Worm (Caenorhabditis elegans) whole organism, L1 larva: ENCODE measurements around the gene slc-17.8.

Experiments
- C16A3.4 ChIP-seq: fragments of 150-350 bp; optimal IDR thresholded peaks from 2 replicates; lab custom pipeline; 2014; ENCODE audit warnings: missing biosample characterization, missing genetic modification characterization
- alr-1 ChIP-seq: fragments of 200-800 bp; sonication (Bioruptor generic); optimal IDR thresholded peaks from 2 replicates; lab custom pipeline; 2018; ENCODE audit warnings: borderline replicate concordance, mild to moderate bottlenecking, missing genetic modification characterization, missing compliant biosample characterization
- ceh-63 ChIP-seq: fragments of 200-800 bp; sonication (Bioruptor generic); optimal IDR thresholded peaks from 2 replicates; lab custom pipeline; 2018; ENCODE audit warnings: mild to moderate bottlenecking, missing genetic modification characterization, missing compliant biosample characterization
- ces-1 ChIP-seq: fragments of 150-350 bp; optimal IDR thresholded peaks from 2 replicates; lab custom pipeline; 2014; ENCODE audit warnings: missing biosample characterization, missing genetic modification reagents, missing genetic modification characterization
- dpl-1 ChIP-seq, 3 experiments: fragments of 150-350 bp in 2 of 3; sonication (generic microtip) in 1 of 3; optimal IDR thresholded peaks; 2 replicates each; lab custom pipeline; 2014 to 2017; ENCODE audit warnings: missing biosample characterization in 3 of 3, missing genetic modification characterization in 3 of 3, missing genetic modification reagents in 3 of 3
- dsc-1 ChIP-seq: sonication (generic microtip); optimal IDR thresholded peaks from 2 replicates; lab custom pipeline; 2016; ENCODE audit warnings: mild to moderate bottlenecking, missing genetic modification characterization, missing compliant biosample characterization
- efl-1 ChIP-seq, 4 experiments: fragments of 150-350 bp; optimal IDR thresholded peaks in 3 of 4; peaks in 1 of 4; 1 replicate in 1 of 4; 2 replicates in 3 of 4; lab custom pipeline; 2014; ENCODE audit warnings: missing biosample characterization in 2 of 4, missing genetic modification characterization in 2 of 4, missing genetic modification reagents in 2 of 4
- egl-13 ChIP-seq: sonication (generic microtip); optimal IDR thresholded peaks from 2 replicates; lab custom pipeline; 2016; ENCODE audit warnings: missing genotype, missing genetic modification reagents, missing genetic modification characterization, missing compliant biosample characterization
- fkh-10 ChIP-seq: sonication (generic microtip); optimal IDR thresholded peaks from 2 replicates; lab custom pipeline; 2017; ENCODE audit warnings: missing biosample characterization, missing genetic modification reagents, missing genetic modification characterization
- fkh-4 ChIP-seq: sonication (generic microtip); optimal IDR thresholded peaks from 2 replicates; lab custom pipeline; 2016; ENCODE audit warnings: missing compliant biosample characterization, missing genetic modification characterization, borderline replicate concordance
- hpl-2 ChIP-seq: fragments of 150-350 bp; optimal IDR thresholded peaks from 2 replicates; lab custom pipeline; 2014; ENCODE audit warnings: missing biosample characterization, missing genetic modification reagents, missing genetic modification characterization
- isw-1 ChIP-seq: fragments of 200-800 bp; sonication (Bioruptor generic); IDR thresholded peaks from 2 replicates; pipeline ENCODE4 v1.3.6; 2022; ENCODE audit warnings: missing genetic modification characterization, missing compliant biosample characterization
- lin-14 ChIP-seq: fragments of 200-800 bp; sonication (Bioruptor generic); optimal IDR thresholded peaks from 2 replicates; lab custom pipeline; 2018; ENCODE audit warnings: mild to moderate bottlenecking, missing genetic modification characterization, moderate library complexity, missing compliant biosample characterization
- lin-15B ChIP-seq: fragments of 150-350 bp; sonication (generic microtip); optimal IDR thresholded peaks from 3 replicates; lab custom pipeline; 2014; ENCODE audit warnings: missing biosample characterization, missing genetic modification characterization
- lin-35 ChIP-seq, 2 experiments: fragments of 150-350 bp; optimal IDR thresholded peaks; 2 replicates each; lab custom pipeline; 2014; ENCODE audit warnings: missing biosample characterization in 2 of 2, missing genetic modification characterization in 2 of 2, missing genetic modification reagents in 2 of 2
- lsy-2 ChIP-seq, 2 experiments: fragments of 150-350 bp; optimal IDR thresholded peaks; 2 replicates each; lab custom pipeline; 2014; ENCODE audit warnings: missing biosample characterization in 2 of 2, missing genetic modification characterization in 2 of 2
- mdl-1 ChIP-seq, 2 experiments: fragments of 150-350 bp; optimal IDR thresholded peaks; 2 replicates each; lab custom pipeline; 2014 to 2017; ENCODE audit warnings: missing biosample characterization in 2 of 2, missing genetic modification characterization in 2 of 2, inconsistent platforms in 1 of 2
- nhr-11 ChIP-seq: fragments of 150-350 bp; optimal IDR thresholded peaks from 2 replicates; lab custom pipeline; 2014; ENCODE audit warnings: missing biosample characterization, missing genetic modification characterization
- nhr-19 ChIP-seq: fragments of 200-800 bp; sonication (Bioruptor generic); conservative IDR thresholded peaks from 2 replicates; pipeline ENCODE4 v1.3.6; 2022; ENCODE audit warnings: missing genetic modification characterization, missing compliant biosample characterization
- nhr-20 ChIP-seq: sonication (generic microtip); optimal IDR thresholded peaks from 2 replicates; lab custom pipeline; 2016; ENCODE audit warnings: mild to moderate bottlenecking, missing genetic modification characterization, missing compliant biosample characterization
- nhr-71 ChIP-seq: sonication (generic microtip); optimal IDR thresholded peaks from 2 replicates; lab custom pipeline; 2016; ENCODE audit warnings: mild to moderate bottlenecking, missing genetic modification characterization, moderate library complexity, missing compliant biosample characterization
- nhr-85 ChIP-seq: sonication (generic microtip); peaks from one replicate; lab custom pipeline; 2016; ENCODE audit warnings: missing genetic modification characterization, inconsistent platforms, missing compliant biosample characterization
- nhr-90 ChIP-seq: sonication (generic microtip); optimal IDR thresholded peaks from 2 replicates; lab custom pipeline; 2016; ENCODE audit warnings: mild to moderate bottlenecking, missing genetic modification characterization, missing compliant biosample characterization; ENCODE audit not compliant: poor library complexity
- pag-3 ChIP-seq: sonication (generic microtip); optimal IDR thresholded peaks from 2 replicates; lab custom pipeline; 2017; ENCODE audit warnings: missing genetic modification characterization, mild to moderate bottlenecking, missing compliant biosample characterization, antibody characterized with exemption, borderline replicate concordance; ENCODE audit not compliant: insufficient read depth
- pqm-1 ChIP-seq: sonication (generic microtip); optimal IDR thresholded peaks from 3 replicates; lab custom pipeline; 2017; ENCODE audit warnings: missing biosample characterization, missing genetic modification characterization
- rnt-1 ChIP-seq: sonication (generic microtip); optimal IDR thresholded peaks from 2 replicates; lab custom pipeline; 2016; ENCODE audit warnings: mild to moderate bottlenecking, missing genetic modification characterization, moderate library complexity, missing compliant biosample characterization
- snu-23 ChIP-seq: sonication (generic microtip); optimal IDR thresholded peaks from 2 replicates; lab custom pipeline; 2016; ENCODE audit warnings: missing genetic modification characterization, missing compliant biosample characterization
- sox-4 ChIP-seq: sonication (generic microtip); optimal IDR thresholded peaks from 2 replicates; lab custom pipeline; 2016; ENCODE audit warnings: missing genetic modification characterization, missing compliant biosample characterization
- sup-37 ChIP-seq: fragments of 200-800 bp; sonication (Bioruptor generic); optimal IDR thresholded peaks from 2 replicates; lab custom pipeline; 2018; ENCODE audit warnings: mild to moderate bottlenecking, missing genetic modification characterization, missing compliant biosample characterization
- unc-130 ChIP-seq: fragments of 150-350 bp; optimal IDR thresholded peaks from 2 replicates; lab custom pipeline; 2017; ENCODE audit warnings: missing biosample characterization, missing genetic modification characterization, inconsistent platforms
- unc-98 ChIP-seq: fragments of 200-800 bp; sonication (Bioruptor generic); IDR thresholded peaks from 2 replicates; pipeline ENCODE4 v1.3.6; 2022; ENCODE audit warnings: missing genetic modification characterization, missing compliant biosample characterization
- xbp-1 ChIP-seq: sonication (generic microtip); optimal IDR thresholded peaks from 2 replicates; lab custom pipeline; 2016; ENCODE audit warnings: missing genetic modification characterization, missing compliant biosample characterization
- zip-4 ChIP-seq: fragments of 200-800 bp; sonication (Bioruptor generic); optimal IDR thresholded peaks from 2 replicates; lab custom pipeline; 2018; ENCODE audit warnings: mild to moderate bottlenecking, missing genetic modification characterization, moderate library complexity, missing compliant biosample characterization
- ztf-11 ChIP-seq, 2 experiments: sonication (generic microtip); optimal IDR thresholded peaks; 2 replicates each; lab custom pipeline; 2016 to 2017; ENCODE audit warnings: missing genetic modification characterization in 2 of 2, missing biosample characterization in 1 of 2, missing compliant biosample characterization in 1 of 2

The slc-17.8 gene

ce11 chrV:8545531-8546224 is at the start of gene slc-17.8, which contains the start of gene asns-1:
slc-17.8 (minus strand) TSS chrV:8545581.
asns-1 (plus strand) TSS chrV:8546174.
- no peak for TF ChIP-seq sox-4 (tag; lab: Kevin White, UChicago)
- no peak for TF ChIP-seq dsc-1
- no peak for TF ChIP-seq C16A3.4 (tag; lab: Kevin White, UChicago)
- no peak for TF ChIP-seq dpl-1 (GFP tag; optimal IDR thresholded peaks at IDR 0.05; lab: Kevin White, UChicago)
- no peak for TF ChIP-seq fkh-4 (tag; lab: Kevin White, UChicago)
- TF ChIP-seq xbp-1 (tag; lab: Kevin White, UChicago), result no peak
- TF ChIP-seq egl-13, result no peak
- no peak for TF ChIP-seq nhr-11 (tag; lab: Kevin White, UChicago)
- no peak for TF ChIP-seq unc-98 (GFP tag; lab: Robert Waterston, UW)
- no peak for TF ChIP-seq nhr-90 (tag; lab: Kevin White, UChicago)
- no peak for TF ChIP-seq ces-1
- no peak for TF ChIP-seq nhr-71 (tag; lab: Kevin White, UChicago)
- no peak for TF ChIP-seq sup-37
- no peak for TF ChIP-seq zip-4 (GFP tag; lab: Kevin White, UChicago)
- TF ChIP-seq rnt-1, result no peak
- no peak for TF ChIP-seq snu-23 (GFP tag; lab: Kevin White, UChicago)
- TF ChIP-seq fkh-10, result no peak
- TF ChIP-seq alr-1 (tag; lab: Kevin White, UChicago), result no peak
- TF ChIP-seq nhr-85, result no peak
- no peak for TF ChIP-seq isw-1 (GFP tag; lab: Robert Waterston, UW)

- TF ChIP-seq snu-23 (GFP tag; lab: Kevin White, UChicago), result peak; percentile 8
- TF ChIP-seq nhr-71 (tag; lab: Kevin White, UChicago), result peak; percentile 68
- TF ChIP-seq lin-35 (GFP tag; optimal IDR thresholded peaks at IDR 0.05; lab: Kevin White, UChicago), result peak in 1 of 2 experiments; percentile 28
- TF ChIP-seq mdl-1 (tag; optimal IDR thresholded peaks at IDR 0.05; lab: Kevin White, UChicago), result peak in 1 of 2 experiments; percentile 18
- no peak for TF ChIP-seq lin-15B (tag; lab: Kevin White, UChicago)
- peak; percentile 44 for TF ChIP-seq pag-3
- no peak for TF ChIP-seq ceh-63
- peak; percentile 80 for TF ChIP-seq rnt-1
- TF ChIP-seq nhr-20 (tag; lab: Kevin White, UChicago), result peak; percentile 12
- TF ChIP-seq ztf-11 (tag; optimal IDR thresholded peaks at IDR 0.05; lab: Kevin White, UChicago), result peak in 1 of 2 experiments; percentile 15
- TF ChIP-seq nhr-19, result peak; percentile 36; the same call in 1 of the 2 replicates
- TF ChIP-seq dsc-1, result no peak
- peak; percentile 74 for TF ChIP-seq unc-130 (tag; lab: Kevin White, UChicago)
- no peak for TF ChIP-seq efl-1 (optimal IDR thresholded peaks at IDR 0.05; lab: Kevin White, UChicago)
- peak; percentile 6 to 82 for TF ChIP-seq efl-1 (GFP tag; optimal IDR thresholded peaks at IDR 0.05 in 1 of 2; lab: Kevin White, UChicago)
- TF ChIP-seq lsy-2 (tag; optimal IDR thresholded peaks at IDR 0.05; lab: Kevin White, UChicago), result peak; percentile 38 to 41
- TF ChIP-seq hpl-2 (GFP tag; lab: Kevin White, UChicago), result no peak
- peak; percentile 76 for TF ChIP-seq lin-14 (GFP tag; lab: Kevin White, UChicago)
- TF ChIP-seq pqm-1 (tag; lab: Kevin White, UChicago), result no peak
Observed at ce11 chrV:8594105-8594964, 49.0 kb upstream of the slc-17.8 start, which contains the start of gene tag-196. tag-196 (plus strand) TSS chrV:8594914.
